Fruit fly (Drosophila melanogaster): ENCODE data around the gene pigeon.

Gene pigeon

DNA sequence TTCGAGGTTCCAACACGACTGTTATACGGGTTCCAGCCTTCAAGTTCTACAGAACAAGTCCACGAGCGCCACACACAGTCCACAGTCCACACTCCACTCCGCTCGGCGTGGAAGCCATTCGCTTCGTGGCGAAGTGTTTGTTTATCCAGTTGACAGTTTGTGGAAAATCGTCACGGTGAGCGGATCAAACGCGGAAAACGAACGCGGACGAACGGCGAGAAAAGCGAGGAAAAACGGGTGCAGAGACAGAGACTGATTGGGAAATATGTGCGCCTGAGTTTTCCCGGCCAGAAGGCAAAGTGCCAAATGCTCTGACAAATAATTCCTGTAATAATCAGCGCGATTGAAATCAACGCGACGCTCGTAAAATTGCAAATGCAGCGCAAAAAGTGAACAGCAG lies 4.4 kb downstream of the pigeon start, which contains the start of gene drl (continued):
- TF ChIP-seq zf30C (GFP tag; optimal IDR thresholded peaks at IDR 0.05) = peak; percentile 35
- TF ChIP-seq sqz (GFP tag; optimal IDR thresholded peaks at IDR 0.05) = no peak
- peak; percentile 1 for TF ChIP-seq CG9727 (GFP tag; optimal IDR thresholded peaks at IDR 0.05)
- TF ChIP-seq bbx (GFP tag; IDR thresholded peaks at IDR 0.05; ENCODE audit: partially characterized antibody) = peak; percentile 71
- TF ChIP-seq pzg (GFP tag; optimal IDR thresholded peaks at IDR 0.05) = no peak
- TF ChIP-seq HLH54F (GFP tag; optimal IDR thresholded peaks at IDR 0.05) = no peak
- no peak for TF ChIP-seq CG32767 (GFP tag; IDR thresholded peaks at IDR 0.05)
- no peak for TF ChIP-seq Mes4 (GFP tag; optimal IDR thresholded peaks at IDR 0.05)
- peak; percentile 30; the same call in 1 of the 2 replicates for TF ChIP-seq seq (GFP tag; IDR thresholded peaks at IDR 0.05)
- peak; percentile 46; the same call in 1 of the 3 replicates for TF ChIP-seq knrl (GFP tag; IDR thresholded peaks at IDR 0.05; ENCODE audit: partially characterized antibody)
- TF ChIP-seq nmo (GFP tag; optimal IDR thresholded peaks at IDR 0.05) = no peak
- no peak for TF ChIP-seq al (GFP tag; IDR thresholded peaks at IDR 0.05)
- TF ChIP-seq Blimp-1 (GFP tag; optimal IDR thresholded peaks at IDR 0.05) = no peak
- no peak for TF ChIP-seq mam (GFP tag; optimal IDR thresholded peaks at IDR 0.05)
- peak; percentile 26 for TF ChIP-seq btn (GFP tag; optimal IDR thresholded peaks at IDR 0.05)
- peak; percentile 65 for TF ChIP-seq CG16779 (GFP tag; IDR thresholded peaks at IDR 0.05)
- TF ChIP-seq CG10462 (GFP tag; optimal IDR thresholded peaks at IDR 0.05) = no peak
- TF ChIP-seq GATAe (GFP tag; conservative IDR thresholded peaks at IDR 0.05) = no peak
- no peak for TF ChIP-seq CG12155 (GFP tag; optimal IDR thresholded peaks at IDR 0.05)
- no peak for TF ChIP-seq CG13424 (tag; optimal IDR thresholded peaks at IDR 0.05)
- no peak for TF ChIP-seq CG16815 (GFP tag; optimal IDR thresholded peaks at IDR 0.05)
- TF ChIP-seq lmd (GFP tag; IDR thresholded peaks at IDR 0.05) = no peak
- peak; percentile 70 for TF ChIP-seq oc (tag; optimal IDR thresholded peaks at IDR 0.05)
- TF ChIP-seq ken (GFP tag; IDR thresholded peaks at IDR 0.05) = no peak
- peak; percentile 39; the same call in 1 of the 2 replicates for TF ChIP-seq sens-2 (GFP tag; IDR thresholded peaks at IDR 0.05)
- TF ChIP-seq CG12391 (tag; optimal IDR thresholded peaks at IDR 0.05) = no peak
- TF ChIP-seq Elba2 (GFP tag; optimal IDR thresholded peaks at IDR 0.05) = peak; percentile 62
- TF ChIP-seq Abd-B (GFP tag; optimal IDR thresholded peaks at IDR 0.05) = no peak
- TF ChIP-seq mld (GFP tag; IDR thresholded peaks at IDR 0.05; ENCODE audit: partially characterized antibody) = 0 out of 3 replicates have a peak, but pooled peaks have one; percentile 59
- TF ChIP-seq CG16813 (GFP tag; IDR thresholded peaks at IDR 0.05; ENCODE audit: partially characterized antibody) = 0 out of 3 replicates have a peak, but pooled peaks have one; percentile 8
- no peak for TF ChIP-seq hkb (optimal IDR thresholded peaks at IDR 0.05)
- peak; percentile 63 for TF ChIP-seq hkb (GFP tag; IDR thresholded peaks at IDR 0.05)
- TF ChIP-seq CG9797 (GFP tag; optimal IDR thresholded peaks at IDR 0.05) = no peak
- no peak for TF ChIP-seq Hr51 (GFP tag; optimal IDR thresholded peaks at IDR 0.05)
- TF ChIP-seq CG11696 (GFP tag; IDR thresholded peaks at IDR 0.05) = no peak; the same call in 1 of the 2 replicates
- peak; percentile 51 for TF ChIP-seq NC2β (GFP tag; optimal IDR thresholded peaks at IDR 0.05)
- no peak for TF ChIP-seq Spps (tag; optimal IDR thresholded peaks at IDR 0.05)
- TF ChIP-seq Xrp1 (GFP tag; IDR thresholded peaks at IDR 0.05) = peak; percentile 41; the same call in 1 of the 2 replicates
- TF ChIP-seq jing (GFP tag; optimal IDR thresholded peaks at IDR 0.05) = peak; percentile 43
- peak; percentile 52; the same call in 1 of the 2 replicates for TF ChIP-seq stc (GFP tag; IDR thresholded peaks at IDR 0.05)
- TF ChIP-seq BEAF-32 (GFP tag; optimal IDR thresholded peaks at IDR 0.05) = no peak
- TF ChIP-seq CG8478 (optimal IDR thresholded peaks at IDR 0.05) = no peak
- TF ChIP-seq Dek (tag; optimal IDR thresholded peaks at IDR 0.05) = no peak
- no peak for TF ChIP-seq ro (GFP tag; IDR thresholded peaks at IDR 0.05)
- TF ChIP-seq Gsc (GFP tag; IDR thresholded peaks at IDR 0.05) = no peak
- no peak for TF ChIP-seq CG9437 (GFP tag; optimal IDR thresholded peaks at IDR 0.05)
- no peak for TF ChIP-seq br (optimal IDR thresholded peaks at IDR 0.05)
- no peak for TF ChIP-seq gfzf (GFP tag; optimal IDR thresholded peaks at IDR 0.05)
- no peak for TF ChIP-seq CG12769 (tag; optimal IDR thresholded peaks at IDR 0.05)
- no peak for TF ChIP-seq shn (GFP tag; optimal IDR thresholded peaks at IDR 0.05)
- TF ChIP-seq BtbVII (GFP tag; optimal IDR thresholded peaks at IDR 0.05) = peak; percentile 14
